Worm (Caenorhabditis elegans): Measurements from ENCODE around the gene nrf-5.

- TF ChIP-seq dmd-4 (tag; optimal IDR thresholded peaks at IDR 0.05) = no peak
- TF ChIP-seq snpc-4 (tag; optimal IDR thresholded peaks at IDR 0.05) = no peak
- TF ChIP-seq ZK546.5 (tag; optimal IDR thresholded peaks at IDR 0.05) = no peak
- no peak for TF ChIP-seq ztf-11 (tag; optimal IDR thresholded peaks at IDR 0.05)
- TF ChIP-seq nhr-77 (tag; optimal IDR thresholded peaks at IDR 0.05) = no peak
- no peak for TF ChIP-seq mab-5 (tag; optimal IDR thresholded peaks at IDR 0.05)
- TF ChIP-seq lsy-2 (tag; optimal IDR thresholded peaks at IDR 0.05) = no peak
- TF ChIP-seq aly-2 (tag; optimal IDR thresholded peaks at IDR 0.05) = no peak
- no peak for TF ChIP-seq nhr-6 (tag; optimal IDR thresholded peaks at IDR 0.05)
- no peak for TF ChIP-seq nhr-12 (tag; optimal IDR thresholded peaks at IDR 0.05)
Observed at ce11 chrV:13845136-13845535, 17.1 kb downstream of the nrf-5 start, which contains the start of gene srx-131.
